Worm (Caenorhabditis elegans) whole organism, L4 larva: ENCODE data around the gene pzf-1.

Source experiments
- Y105C5A.15 ChIP-seq: fragments of 200-800 bp; sonication (Bioruptor generic); IDR thresholded peaks from 2 replicates; pipeline ENCODE4 v1.3.6; 2022; ENCODE audit warnings: missing genetic modification characterization, missing compliant biosample characterization
- aly-2 ChIP-seq: sonication (generic microtip); optimal IDR thresholded peaks from 2 replicates; lab custom pipeline; 2018; ENCODE audit warnings: missing biosample characterization, missing genetic modification characterization
- ceh-82 ChIP-seq: sonication (generic microtip); optimal IDR thresholded peaks from 2 replicates; lab custom pipeline; 2017; ENCODE audit warnings: missing biosample characterization, missing genetic modification characterization
- lin-39 ChIP-seq: fragments of 150-350 bp; optimal IDR thresholded peaks from 2 replicates; lab custom pipeline; 2014; ENCODE audit warnings: missing biosample characterization, missing genetic modification reagents, missing genetic modification characterization
- nhr-102 ChIP-seq: sonication (generic microtip); optimal IDR thresholded peaks from 2 replicates; lab custom pipeline; 2016; ENCODE audit warnings: mild to moderate bottlenecking, missing genetic modification characterization, moderate library complexity, missing compliant biosample characterization
- nhr-11 ChIP-seq: fragments of 150-350 bp; optimal IDR thresholded peaks from 2 replicates; lab custom pipeline; 2014; ENCODE audit warnings: missing biosample characterization, missing genetic modification characterization
- nhr-25 ChIP-seq: sonication (generic microtip); optimal IDR thresholded peaks from 2 replicates; lab custom pipeline; 2017; ENCODE audit warnings: missing genetic modification characterization, mild to moderate bottlenecking, missing compliant biosample characterization, antibody characterized with exemption, moderate library complexity, borderline replicate concordance; ENCODE audit not compliant: insufficient read depth
- pqm-1 ChIP-seq: sonication (generic microtip); optimal IDR thresholded peaks from 2 replicates; lab custom pipeline; 2017; ENCODE audit warnings: missing biosample characterization, missing genetic modification characterization
- unc-62 ChIP-seq, 3 experiments: fragments of 150-350 bp in 1 of 3; sonication (generic microtip); optimal IDR thresholded peaks in 2 of 3; peaks in 1 of 3; 1 replicate in 1 of 3; 2 replicates in 2 of 3; lab custom pipeline; 2014 to 2017; ENCODE audit warnings: missing biosample characterization in 3 of 3, missing genetic modification characterization in 3 of 3, missing genetic modification reagents in 3 of 3, missing genotype in 1 of 3

- TF ChIP-seq nhr-11 (no peak), lin-39 (tag; lab: Kevin White, UChicago) (no peak), pqm-1 (tag; lab: Kevin White, UChicago) (no peak), ceh-82 (tag; lab: Kevin White, UChicago) (no peak), unc-62 (GFP tag; optimal IDR thresholded peaks at IDR 0.05 in 1 of 2; lab: Kevin White, UChicago) (no peak), unc-62 (tag; optimal IDR thresholded peaks at IDR 0.05; lab: Kevin White, UChicago) (no peak), nhr-102 (no peak), aly-2 (no peak), nhr-25 (tag; lab: Kevin White, UChicago) (no peak), Y105C5A.15 (GFP tag; lab: Robert Waterston, UW) (no peak)
These were observed 39.3 kb upstream of the pzf-1 start, which contains the start of gene sri-1 for ce11 chrV:15967542-15967941.
